Worm (Caenorhabditis elegans) whole organism, L4/young adult: Measurements from ENCODE around the gene acr-15.

Experiments
- W03F9.2 ChIP-seq: fragments of 150-350 bp; optimal IDR thresholded peaks from 2 replicates; lab custom pipeline; 2014; ENCODE audit warnings: missing biosample characterization, missing genetic modification characterization
- dao-5 ChIP-seq: sonication (generic microtip); optimal IDR thresholded peaks from 2 replicates; lab custom pipeline; 2016; ENCODE audit warnings: missing genotype, missing genetic modification characterization, moderate library complexity, missing compliant biosample characterization
- him-1 ChIP-seq: sonication (generic microtip); optimal IDR thresholded peaks from 2 replicates; lab custom pipeline; 2016; ENCODE audit warnings: missing genotype, missing genetic modification reagents, missing genetic modification characterization, missing compliant biosample characterization

- TF ChIP-seq him-1 (tag; lab: Kevin White, UChicago) (no peak), dao-5 (tag; lab: Kevin White, UChicago) (no peak), W03F9.2 (no peak)
These were observed 46.7 kb downstream of the acr-15 start, which contains the start of gene F41E6.7 for ce11 chrV:8599192-8599591.
